Worm (Caenorhabditis elegans): ENCODE results near the gene Y45F10C.6.

Gene Y45F10C.6

ce11 chrIV:13699384-13699788, 47.3 kb downstream of the Y45F10C.6 start:
- TF ChIP-seq unc-62 (GFP tag; optimal IDR thresholded peaks at IDR 0.05), result no peak

DNA sequence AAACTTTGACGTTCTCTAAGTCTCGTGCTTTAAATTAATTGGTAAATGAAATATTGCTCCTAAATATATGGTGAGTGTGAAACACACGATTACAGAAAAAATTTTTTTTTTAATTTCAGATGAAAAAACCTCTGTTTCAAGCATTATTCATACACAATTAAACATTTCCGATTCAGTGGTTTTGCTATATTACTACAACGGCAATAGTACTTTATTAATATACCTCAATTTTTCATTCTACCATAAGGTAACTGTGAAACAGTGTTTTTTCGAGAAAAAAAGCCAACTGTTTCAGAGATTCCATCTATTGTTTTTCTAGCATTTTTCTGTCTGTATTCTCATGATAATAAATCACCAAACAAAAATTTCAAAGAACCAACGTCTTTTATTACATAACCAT, 48.7 kb downstream of the Y45F10C.6 start:
- no peak for TF ChIP-seq unc-62 (GFP tag; optimal IDR thresholded peaks at IDR 0.05)

ce11 chrIV:13701472-13701871, 49.3 kb downstream of the Y45F10C.6 start:
- TF ChIP-seq unc-62 (GFP tag; optimal IDR thresholded peaks at IDR 0.05), result no peak

ce11 chrIV:13702681-13703080, 50.6 kb downstream of the Y45F10C.6 start:
- no peak for TF ChIP-seq unc-62 (GFP tag; optimal IDR thresholded peaks at IDR 0.05)

ce11 chrIV:13703828-13704425, 51.8 kb downstream of the Y45F10C.6 start, which contains the start of gene tlp-1:
Gene tlp-1, minus strand, starts transcription at chrIV:13704082.
- TF ChIP-seq unc-62 (GFP tag; optimal IDR thresholded peaks at IDR 0.05), result no peak
